Worm (Caenorhabditis elegans) whole organism, L3 larva: ENCODE measurements around the gene pfd-4.

Experiments
- lin-39 ChIP-seq: fragments of 150-350 bp; optimal IDR thresholded peaks from 2 replicates; lab custom pipeline; 2018; ENCODE audit warnings: missing biosample characterization, missing genetic modification reagents, missing genetic modification characterization
- nhr-77 ChIP-seq: fragments of 150-350 bp; optimal IDR thresholded peaks from 2 replicates; lab custom pipeline; 2014; ENCODE audit warnings: missing biosample characterization, missing genetic modification characterization
- snpc-4 ChIP-seq: fragments of 150-350 bp; optimal IDR thresholded peaks from 2 replicates; lab custom pipeline; 2014; ENCODE audit warnings: missing biosample characterization, missing genetic modification characterization
- unc-39 ChIP-seq: sonication (generic microtip); optimal IDR thresholded peaks from 4 replicates; lab custom pipeline; 2017; ENCODE audit warnings: missing biosample characterization, missing genetic modification characterization
- zag-1 ChIP-seq: fragments of 150-350 bp; optimal IDR thresholded peaks from 2 replicates; lab custom pipeline; 2014; ENCODE audit warnings: missing biosample characterization, missing genetic modification characterization
- ztf-11 ChIP-seq: fragments of 150-350 bp; optimal IDR thresholded peaks from 2 replicates; lab custom pipeline; 2014; ENCODE audit warnings: missing biosample characterization, missing genetic modification characterization

- no peak for TF ChIP-seq lin-39 (tag; lab: Kevin White, UChicago)
- TF ChIP-seq zag-1: no peak
- no peak for TF ChIP-seq nhr-77
- TF ChIP-seq unc-39 (tag; lab: Kevin White, UChicago): no peak
- no peak for TF ChIP-seq ztf-11
- no peak for TF ChIP-seq snpc-4
These were observed 49.0 kb downstream of the pfd-4 start for ce11 chrIV:11363806-11364562.
